Worm (Caenorhabditis elegans): Measurements from ENCODE around the gene srh-234.

Gene srh-234

ce11 chrV:7645454-7645853 is 6.2 kb downstream of the srh-234 start, which contains the start of gene str-47:
TSS of gene str-47 (plus strand) at chrV:7645754.
- TF ChIP-seq dao-5 (tag; optimal IDR thresholded peaks at IDR 0.05) (no peak), him-1 (tag; optimal IDR thresholded peaks at IDR 0.05) (no peak), W03F9.2 (tag; optimal IDR thresholded peaks at IDR 0.05) (no peak)

ce11 chrV:7643416-7643815 is 8.2 kb downstream of the srh-234 start, which contains the start of gene F07C4.11:
TSS of gene F07C4.11 (minus strand) at chrV:7643516.
- TF ChIP-seq him-1 (tag; optimal IDR thresholded peaks at IDR 0.05) = no peak
- TF ChIP-seq W03F9.2 (tag; optimal IDR thresholded peaks at IDR 0.05) = no peak
- TF ChIP-seq dao-5 (tag; optimal IDR thresholded peaks at IDR 0.05) = no peak

DNA sequence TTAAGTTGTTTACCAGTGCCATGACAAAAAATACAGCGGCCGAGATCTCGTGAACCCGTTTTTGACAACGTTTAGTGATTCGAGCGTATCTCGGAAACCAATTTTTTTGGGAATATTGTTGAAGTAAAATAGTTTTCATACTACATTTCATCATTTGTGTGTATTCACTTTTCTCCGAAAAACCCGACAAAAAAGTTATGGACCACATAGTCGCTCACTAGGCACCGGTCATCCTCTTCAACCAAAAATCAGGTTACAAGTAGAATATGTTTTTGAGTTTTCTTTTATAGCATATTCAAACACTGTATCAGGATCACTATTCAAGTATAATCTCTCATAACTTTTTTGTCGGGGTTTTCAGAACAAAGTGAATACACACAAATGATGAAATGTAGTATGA is 9.9 kb downstream of the srh-234 start:
- TF ChIP-seq him-1 (tag; optimal IDR thresholded peaks at IDR 0.05) (no peak), W03F9.2 (tag; optimal IDR thresholded peaks at IDR 0.05) (no peak), dao-5 (tag; optimal IDR thresholded peaks at IDR 0.05) (no peak)

DNA sequence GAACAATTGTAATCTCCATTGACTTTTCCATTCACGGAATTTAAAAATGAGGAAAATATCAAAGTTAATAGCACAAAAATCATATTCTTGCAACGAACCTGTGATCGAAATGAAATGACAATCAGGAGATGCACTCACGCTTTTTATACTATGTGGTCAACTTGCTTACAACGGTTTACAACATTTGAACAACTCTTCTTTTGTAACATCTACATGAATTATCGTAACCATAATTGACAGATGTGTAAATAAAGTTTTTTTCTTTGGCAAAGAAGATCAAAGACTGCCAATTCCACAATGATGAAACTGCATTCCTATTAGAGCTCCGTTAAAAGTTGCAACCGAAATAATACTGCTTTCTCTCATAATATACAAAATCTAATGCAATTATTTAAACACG is 11.9 kb downstream of the srh-234 start, which contains the start of gene F07C4.10:
TSS of gene F07C4.10 (minus strand) at position 101 of the 400 bp plus-strand sequence.
- no peak for TF ChIP-seq dao-5 (tag; optimal IDR thresholded peaks at IDR 0.05)
- no peak for TF ChIP-seq him-1 (tag; optimal IDR thresholded peaks at IDR 0.05)
- no peak for TF ChIP-seq W03F9.2 (tag; optimal IDR thresholded peaks at IDR 0.05)

DNA sequence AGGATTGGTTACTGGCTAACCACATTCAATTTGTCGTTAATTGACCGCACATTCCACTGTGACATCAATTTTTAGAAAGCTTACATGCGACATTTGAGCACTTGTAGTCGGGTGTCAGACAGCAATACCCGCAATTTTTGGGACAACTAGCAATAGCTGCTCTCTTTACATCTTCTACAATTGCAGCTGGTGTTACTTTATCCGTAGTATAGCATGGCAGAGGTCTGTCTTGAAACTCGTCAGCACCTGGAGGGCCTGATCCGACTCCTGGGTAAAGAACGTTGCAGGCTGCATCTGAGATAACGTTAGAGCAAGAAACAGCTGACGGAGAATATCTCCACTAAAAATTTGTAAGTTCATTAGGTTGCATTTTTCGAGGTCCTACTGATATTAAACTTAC is 12.3 kb downstream of the srh-234 start:
- TF ChIP-seq dao-5 (tag; optimal IDR thresholded peaks at IDR 0.05) (no peak), W03F9.2 (tag; optimal IDR thresholded peaks at IDR 0.05) (no peak), him-1 (tag; optimal IDR thresholded peaks at IDR 0.05) (no peak)

DNA sequence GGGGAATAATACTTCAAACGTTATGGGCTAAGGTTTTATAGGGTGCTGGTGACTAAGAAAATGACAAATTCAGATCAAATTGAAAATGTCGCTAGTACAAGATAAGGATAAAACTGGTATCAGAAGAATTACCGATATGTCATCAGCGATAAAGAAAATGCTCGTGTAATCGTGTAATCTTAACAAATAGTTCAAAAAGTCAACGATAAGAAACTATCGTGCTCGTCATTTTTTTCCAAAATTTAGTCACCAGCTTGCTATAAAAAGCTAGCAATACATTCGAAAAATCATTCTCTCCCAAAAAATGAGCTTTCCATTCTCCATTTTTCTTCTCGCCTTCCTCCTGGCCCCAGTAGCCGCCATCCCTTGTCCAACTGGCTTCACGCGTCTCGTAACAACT is 13.9 kb downstream of the srh-234 start, which contains the start of gene clec-45:
TSS of gene clec-45 (plus strand) at position 301 of the 400 bp plus-strand sequence.
- TF ChIP-seq W03F9.2 (tag; optimal IDR thresholded peaks at IDR 0.05) (no peak), him-1 (tag; optimal IDR thresholded peaks at IDR 0.05) (no peak), dao-5 (tag; optimal IDR thresholded peaks at IDR 0.05) (no peak)

- TF ChIP-seq W03F9.2 (tag; optimal IDR thresholded peaks at IDR 0.05) = no peak
- no peak for TF ChIP-seq dao-5 (tag; optimal IDR thresholded peaks at IDR 0.05)
- no peak for TF ChIP-seq him-1 (tag; optimal IDR thresholded peaks at IDR 0.05)
Observed at ce11 chrV:7635469-7635868, 16.2 kb downstream of the srh-234 start, which contains the start of gene srd-29. TSS of gene srd-29 (plus strand) at chrV:7635769.

- TF ChIP-seq W03F9.2 (tag; optimal IDR thresholded peaks at IDR 0.05) (no peak), him-1 (tag; optimal IDR thresholded peaks at IDR 0.05) (no peak), dao-5 (tag; optimal IDR thresholded peaks at IDR 0.05) (no peak)
Observed at ce11 chrV:7634657-7635056, 17.0 kb downstream of the srh-234 start, which contains the start of gene srd-31. TSS of gene srd-31 (minus strand) at chrV:7634757.

ce11 chrV:7631732-7632131 is 19.9 kb downstream of the srh-234 start, which contains the start of gene srd-25:
TSS of gene srd-25 (plus strand) at chrV:7632032.
- TF ChIP-seq W03F9.2 (tag; optimal IDR thresholded peaks at IDR 0.05) = no peak
- TF ChIP-seq him-1 (tag; optimal IDR thresholded peaks at IDR 0.05) = no peak
- no peak for TF ChIP-seq dao-5 (tag; optimal IDR thresholded peaks at IDR 0.05)

DNA sequence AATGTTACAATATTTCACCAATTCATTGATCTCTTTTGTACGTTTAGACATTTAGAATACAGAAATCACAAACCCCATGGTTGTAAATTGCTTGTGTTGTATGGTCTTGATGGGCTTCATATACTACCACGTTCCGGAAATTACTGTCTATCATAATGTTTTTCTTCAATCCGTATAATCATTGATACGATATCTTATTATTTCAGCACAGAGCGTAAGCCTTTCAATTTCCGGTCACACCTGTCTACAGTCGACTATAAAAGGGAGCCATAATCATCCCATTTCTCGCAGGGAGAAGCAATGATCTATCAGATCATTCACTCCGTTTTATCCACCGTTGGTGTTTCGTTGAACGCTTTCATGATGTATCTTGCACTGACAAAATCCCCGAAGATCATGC is 22.2 kb downstream of the srh-234 start, which contains the start of gene srd-30:
TSS of gene srd-30 (plus strand) at position 301 of the 400 bp plus-strand sequence.
- TF ChIP-seq dao-5 (tag; optimal IDR thresholded peaks at IDR 0.05) (no peak), him-1 (tag; optimal IDR thresholded peaks at IDR 0.05) (no peak), W03F9.2 (tag; optimal IDR thresholded peaks at IDR 0.05) (no peak)

- TF ChIP-seq W03F9.2 (tag; optimal IDR thresholded peaks at IDR 0.05) = no peak
- no peak for TF ChIP-seq him-1 (tag; optimal IDR thresholded peaks at IDR 0.05)
- TF ChIP-seq dao-5 (tag; optimal IDR thresholded peaks at IDR 0.05) = no peak
Observed at ce11 chrV:7626550-7626949, 25.1 kb downstream of the srh-234 start, which contains the start of gene F07C4.6. TSS of gene F07C4.6 (plus strand) at chrV:7626850.

ce11 chrV:7624652-7625051 is 27.0 kb downstream of the srh-234 start, which contains the start of gene grsp-4:
TSS of gene grsp-4 (plus strand) at chrV:7624952.
- no peak for TF ChIP-seq W03F9.2 (tag; optimal IDR thresholded peaks at IDR 0.05)
- TF ChIP-seq him-1 (tag; optimal IDR thresholded peaks at IDR 0.05) = no peak
- no peak for TF ChIP-seq dao-5 (tag; optimal IDR thresholded peaks at IDR 0.05)

DNA sequence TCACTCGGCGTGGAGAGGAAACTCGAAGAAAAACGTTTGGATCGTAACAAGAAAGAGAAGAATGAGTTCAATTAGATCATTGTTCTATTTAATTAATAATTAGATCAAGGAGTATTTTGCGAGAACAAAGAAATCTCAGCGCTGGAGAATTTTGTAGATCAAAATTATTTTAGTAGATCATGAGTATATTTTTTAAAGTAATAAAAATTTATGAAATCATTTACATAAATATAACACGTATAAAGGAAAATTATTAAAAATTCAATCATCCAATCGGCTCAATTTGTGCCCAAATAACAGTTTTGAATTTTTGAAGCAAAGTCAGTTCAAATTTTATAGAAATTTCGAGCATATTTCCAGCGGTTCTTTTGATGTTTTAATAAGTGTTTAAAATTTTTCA is 27.5 kb downstream of the srh-234 start, which contains the start of gene C50E3.13:
TSS of gene C50E3.13 (minus strand) at position 101 of the 400 bp plus-strand sequence.
- TF ChIP-seq W03F9.2 (tag; optimal IDR thresholded peaks at IDR 0.05) = no peak
- TF ChIP-seq him-1 (tag; optimal IDR thresholded peaks at IDR 0.05) = no peak
- TF ChIP-seq dao-5 (tag; optimal IDR thresholded peaks at IDR 0.05) = no peak

DNA sequence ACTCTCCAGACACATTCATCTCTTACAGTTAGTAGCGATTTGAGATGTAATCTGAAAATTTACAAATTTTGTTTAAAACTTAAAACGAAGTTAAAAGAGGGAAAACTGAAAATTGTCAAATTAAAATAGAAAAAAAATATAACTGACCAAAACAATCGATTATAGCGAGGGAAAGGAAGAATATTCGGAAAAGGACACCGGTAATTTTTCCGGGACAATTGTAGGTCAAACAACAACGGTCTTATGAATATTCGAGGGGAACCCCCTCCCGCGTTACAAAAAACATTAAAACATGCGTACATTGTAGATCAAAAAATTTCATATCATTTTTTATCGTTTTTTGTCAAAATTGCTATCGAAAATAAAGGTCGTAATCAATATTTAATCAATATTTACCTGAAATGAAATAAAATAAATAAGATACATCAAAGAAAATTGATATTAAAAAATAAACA is 29.6 kb downstream of the srh-234 start, which contains the start of gene C50E3.12:
TSS of gene C50E3.12 (minus strand) at position 51 of the 455 bp plus-strand sequence.
- no peak for TF ChIP-seq him-1 (tag; optimal IDR thresholded peaks at IDR 0.05)

DNA sequence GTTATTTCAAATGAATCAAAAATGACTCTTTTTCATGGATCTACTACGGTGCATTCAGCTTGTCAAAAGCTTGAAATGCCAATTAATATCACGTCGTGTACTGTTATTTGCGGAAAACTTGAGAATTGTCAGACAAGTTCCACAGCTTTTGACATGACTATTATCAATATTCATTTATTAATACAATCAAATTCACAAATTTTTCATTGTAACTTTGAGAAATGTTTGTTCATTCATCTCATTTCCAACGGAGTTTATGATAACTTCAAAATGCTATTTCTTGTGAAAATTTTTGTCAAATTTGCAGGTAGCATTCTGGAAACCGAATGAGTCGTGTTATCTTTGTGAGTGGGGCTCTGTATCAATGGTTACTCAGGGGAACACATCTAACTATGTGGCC is 33.5 kb downstream of the srh-234 start, which contains the start of gene C50E3.15:
TSS of gene C50E3.15 (plus strand) at position 301 of the 400 bp plus-strand sequence.
- no peak for TF ChIP-seq dao-5 (tag; optimal IDR thresholded peaks at IDR 0.05)
- TF ChIP-seq him-1 (tag; optimal IDR thresholded peaks at IDR 0.05) = no peak
- TF ChIP-seq W03F9.2 (tag; optimal IDR thresholded peaks at IDR 0.05) = no peak

Measured in whole organism, L4/young adult.